Fruit fly (Drosophila melanogaster) whole organism, wandering third instar larva: Measurements from ENCODE around the gene CG15043.

Experiments
- Abd-B ChIP-seq: fragments of >200 bp; optimal IDR thresholded peaks from 2 replicates; lab custom pipeline; 2017; ENCODE audit warnings: missing biosample characterization, missing genetic modification characterization
- CG32264 ChIP-seq: fragments of 200-800 bp; sonication (Bioruptor generic); optimal IDR thresholded peaks from 2 replicates; lab custom pipeline; 2016; ENCODE audit warnings: missing biosample characterization, missing genetic modification characterization
- CG9705 ChIP-seq: fragments of 200-800 bp; sonication (Bioruptor generic); optimal IDR thresholded peaks from 2 replicates; lab custom pipeline; 2018; ENCODE audit warnings: missing biosample characterization, mild to moderate bottlenecking, missing genetic modification characterization
- CrebA ChIP-seq: fragments of 200-800 bp; sonication (Bioruptor generic); optimal IDR thresholded peaks from 2 replicates; lab custom pipeline; 2016; ENCODE audit warnings: missing biosample characterization, mild to moderate bottlenecking, missing genetic modification characterization, borderline replicate concordance
- Dfd ChIP-seq: fragments of >200 bp; optimal IDR thresholded peaks from 2 replicates; lab custom pipeline; 2017; ENCODE audit warnings: missing biosample characterization, missing genetic modification characterization
- Dif ChIP-seq: fragments of 200-275, 200-300 bp; sonication (Bioruptor generic); optimal IDR thresholded peaks from 2 replicates; lab custom pipeline; 2018; ENCODE audit warnings: missing biosample characterization, missing genetic modification characterization; ENCODE audit not compliant: partially characterized antibody
- GATAd ChIP-seq: sonication (Bioruptor generic); optimal IDR thresholded peaks from 2 replicates; lab custom pipeline; 2016; ENCODE audit warnings: missing biosample characterization, missing genetic modification characterization
- HLH106 ChIP-seq: fragments of 200-800 bp; optimal IDR thresholded peaks from 3 replicates; lab custom pipeline; 2019; ENCODE audit warnings: missing biosample characterization, mild to moderate bottlenecking, missing genetic modification characterization, moderate library complexity
- Hnf4 ChIP-seq: fragments of 200-800 bp; sonication (Bioruptor generic); optimal IDR thresholded peaks from 2 replicates; lab custom pipeline; 2016; ENCODE audit warnings: missing biosample characterization, mild to moderate bottlenecking, missing genetic modification characterization
- Hr78 ChIP-seq: fragments of >200 bp; optimal IDR thresholded peaks from 2 replicates; lab custom pipeline; 2017; ENCODE audit warnings: missing biosample characterization, missing genetic modification characterization
- Hr83 ChIP-seq: fragments of 200-300 bp; sonication (Bioruptor generic); optimal IDR thresholded peaks from 2 replicates; lab custom pipeline; 2016; ENCODE audit warnings: missing biosample characterization, mild to moderate bottlenecking, missing genetic modification characterization, moderate library complexity; ENCODE audit not compliant: poor library complexity, severe bottlenecking
- Jra ChIP-seq: sonication (Bioruptor generic); optimal IDR thresholded peaks from 2 replicates; lab custom pipeline; 2016; ENCODE audit warnings: missing biosample characterization, missing genetic modification characterization
- Mio ChIP-seq: sonication (Bioruptor generic); optimal IDR thresholded peaks from 2 replicates; lab custom pipeline; 2016; ENCODE audit warnings: missing biosample characterization, missing genetic modification characterization
- Myc ChIP-seq: fragments of >200 bp; optimal IDR thresholded peaks from 2 replicates; lab custom pipeline; 2017
- N ChIP-seq: fragments of >200 bp; optimal IDR thresholded peaks from 2 replicates; lab custom pipeline; 2018; ENCODE audit warnings: missing biosample characterization, missing external identifiers, missing genetic modification characterization
- OdsH ChIP-seq: fragments of 200-800 bp; sonication (Bioruptor generic); optimal IDR thresholded peaks from 2 replicates; lab custom pipeline; 2016; ENCODE audit warnings: missing biosample characterization, mild to moderate bottlenecking, missing genetic modification characterization
- Rel ChIP-seq, 2 experiments: fragments of 200-800 bp; sonication (Bioruptor generic) in 1 of 2; optimal IDR thresholded peaks; 2 replicates in 1 of 2; 3 replicates in 1 of 2; lab custom pipeline; 2016 to 2019; ENCODE audit warnings: mild to moderate bottlenecking in 2 of 2, missing biosample characterization in 2 of 2, missing genetic modification characterization in 2 of 2, moderate library complexity in 1 of 2
- Sp1 ChIP-seq: fragments of 200-800 bp; sonication (Bioruptor generic); optimal IDR thresholded peaks from 3 replicates; lab custom pipeline; 2019; ENCODE audit warnings: missing biosample characterization, mild to moderate bottlenecking, missing genetic modification characterization, moderate library complexity
- Vsx2 ChIP-seq: fragments of 200-300, 225-300 bp; sonication (Bioruptor generic); optimal IDR thresholded peaks from 2 replicates; lab custom pipeline; 2018; ENCODE audit warnings: missing biosample characterization, missing genetic modification characterization; ENCODE audit not compliant: partially characterized antibody
- br ChIP-seq: fragments of 200-800 bp; sonication (Bioruptor generic); optimal IDR thresholded peaks from 2 replicates; lab custom pipeline; 2016; ENCODE audit warnings: missing biosample characterization, missing genetic modification characterization
- brk ChIP-seq: fragments of 200-800 bp; sonication (Bioruptor generic); optimal IDR thresholded peaks from 2 replicates; lab custom pipeline; 2016; ENCODE audit warnings: missing biosample characterization, mild to moderate bottlenecking, missing genetic modification characterization
- dl ChIP-seq, 2 experiments: fragments of 175-275, 200-275 bp in 1 of 2; fragments of 200-275 bp in 1 of 2; sonication (Bioruptor generic); optimal IDR thresholded peaks; lab custom pipeline; 2018; ENCODE audit warnings: mild to moderate bottlenecking in 2 of 2, missing biosample characterization in 2 of 2, missing genetic modification characterization in 2 of 2, moderate library complexity in 2 of 2; ENCODE audit not compliant: partially characterized antibody in 2 of 2, insufficient read depth in 1 of 2
- dmrt93B ChIP-seq: fragments of 200-800 bp; sonication (Bioruptor generic); optimal IDR thresholded peaks from 2 replicates; lab custom pipeline; 2018; ENCODE audit warnings: missing biosample characterization, mild to moderate bottlenecking, missing genetic modification characterization
- dsf ChIP-seq: sonication (Bioruptor generic); optimal IDR thresholded peaks from 2 replicates; lab custom pipeline; 2016; ENCODE audit warnings: missing biosample characterization, missing genetic modification characterization, borderline replicate concordance
- ey ChIP-seq: fragments of 200-800 bp; sonication (Bioruptor generic); optimal IDR thresholded peaks from 2 replicates; lab custom pipeline; 2016; ENCODE audit warnings: missing biosample characterization, missing genetic modification characterization
- foxo ChIP-seq, 2 experiments: fragments of 200-800 bp; sonication (Bioruptor generic); optimal IDR thresholded peaks; 2 replicates in 1 of 2; 3 replicates in 1 of 2; lab custom pipeline; 2016 to 2017; ENCODE audit warnings: missing biosample characterization in 2 of 2, missing genetic modification characterization in 2 of 2
- fru ChIP-seq: fragments of 200-800 bp; sonication (Bioruptor generic); optimal IDR thresholded peaks from 3 replicates; lab custom pipeline; 2016; ENCODE audit warnings: missing biosample characterization, mild to moderate bottlenecking, missing genetic modification characterization
- h ChIP-seq: fragments of 200-800 bp; sonication (Bioruptor generic); optimal IDR thresholded peaks from 3 replicates; lab custom pipeline; 2016; ENCODE audit warnings: missing biosample characterization, mild to moderate bottlenecking, missing genetic modification characterization
- jim ChIP-seq: fragments of 175-275, 200-325 bp; sonication (Bioruptor generic); optimal IDR thresholded peaks from 2 replicates; lab custom pipeline; 2016; ENCODE audit warnings: missing biosample characterization, mild to moderate bottlenecking, missing genetic modification characterization
- lola ChIP-seq: fragments of >200 bp; optimal IDR thresholded peaks from 2 replicates; lab custom pipeline; 2017; ENCODE audit warnings: missing biosample characterization, missing genetic modification characterization
- pan ChIP-seq: fragments of >200 bp; optimal IDR thresholded peaks from 2 replicates; lab custom pipeline; 2017
- psq ChIP-seq: fragments of 200-800 bp; sonication (Bioruptor generic); optimal IDR thresholded peaks from 3 replicates; lab custom pipeline; 2017; ENCODE audit warnings: missing biosample characterization, mild to moderate bottlenecking, missing genetic modification characterization, moderate library complexity
- rgr ChIP-seq: fragments of 200-800 bp; sonication (Bioruptor generic); optimal IDR thresholded peaks from 3 replicates; lab custom pipeline; 2016; ENCODE audit warnings: missing biosample characterization, mild to moderate bottlenecking, missing genetic modification characterization
- sage ChIP-seq: fragments of 200-800 bp; sonication (Bioruptor generic); optimal IDR thresholded peaks from 2 replicates; lab custom pipeline; 2016; ENCODE audit warnings: missing biosample characterization, mild to moderate bottlenecking, missing genetic modification characterization
- sv ChIP-seq: fragments of 200-800 bp; sonication (Bioruptor generic); optimal IDR thresholded peaks from 3 replicates; lab custom pipeline; 2016; ENCODE audit warnings: missing biosample characterization, missing genetic modification characterization
- tai ChIP-seq: sonication (Bioruptor generic); optimal IDR thresholded peaks from 2 replicates; lab custom pipeline; 2016; ENCODE audit warnings: missing biosample characterization, missing genetic modification characterization
- usp ChIP-seq: fragments of >200 bp; optimal IDR thresholded peaks from 2 replicates; lab custom pipeline; 2017; ENCODE audit warnings: missing biosample characterization, missing genetic modification characterization
- woc ChIP-seq: sonication (Bioruptor generic); optimal IDR thresholded peaks from 2 replicates; lab custom pipeline; 2016; ENCODE audit warnings: missing biosample characterization, mild to moderate bottlenecking, missing genetic modification characterization

CG15043 gene

DNA sequence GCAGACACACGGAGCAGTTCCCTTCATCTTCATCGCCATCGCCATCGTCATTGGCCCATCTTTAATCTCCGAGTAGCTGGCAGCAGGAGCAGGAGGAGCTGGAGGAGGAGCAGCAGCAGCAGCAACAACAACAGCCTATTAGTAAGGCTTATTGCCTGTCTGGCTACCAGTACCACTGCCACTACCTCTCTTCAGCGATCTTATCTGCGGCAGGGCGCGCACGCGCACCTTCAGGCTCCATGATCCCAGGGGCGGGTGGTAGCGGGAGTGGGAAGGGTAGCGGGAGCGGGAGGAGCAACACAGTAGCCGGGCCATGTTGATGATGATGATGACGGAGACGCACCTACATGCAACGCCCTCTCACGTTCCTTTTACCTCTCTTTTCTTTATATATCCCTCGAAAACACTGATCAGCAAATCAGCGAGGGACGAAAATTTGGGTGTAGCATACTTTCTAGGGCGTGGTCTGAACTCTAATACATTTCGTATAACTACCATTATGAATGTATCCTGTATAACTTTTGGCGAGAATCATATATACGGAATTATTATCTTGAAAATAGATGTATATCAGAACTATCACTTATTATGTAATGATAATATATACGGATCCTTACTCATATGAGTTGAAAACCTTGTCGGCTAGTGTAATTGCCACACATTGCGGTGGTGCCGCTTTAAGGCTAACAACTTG, 43.2 kb upstream of the CG15043 start:
- TF ChIP-seq Abd-B (GFP tag; lab: Kevin White, UChicago) (no peak), h (GFP tag; lab: Kevin White, UChicago) (no peak), Rel (GFP tag; optimal IDR thresholded peaks at IDR 0.05; lab: Kevin White, UChicago) (no peak), Rel (tag; optimal IDR thresholded peaks at IDR 0.05; lab: Kevin White, UChicago) (no peak), usp (GFP tag; lab: Kevin White, UChicago) (no peak), foxo (GFP tag; optimal IDR thresholded peaks at IDR 0.05; lab: Kevin White, UChicago) (no peak), dl (GFP tag; optimal IDR thresholded peaks at IDR 0.05; lab: Kevin White, UChicago; ENCODE audit: insufficient read depth in 1 of 2, partially characterized antibody in 2 of 2) (no peak), HLH106 (tag; lab: Kevin White, UChicago) (peak; percentile 41), jim (GFP tag; lab: Kevin White, UChicago) (no peak), Mio (GFP tag; lab: Kevin White, UChicago) (no peak), tai (GFP tag; lab: Kevin White, UChicago) (no peak), GATAd (GFP tag; lab: Kevin White, UChicago) (no peak), rgr (GFP tag; lab: Kevin White, UChicago) (no peak), sv (GFP tag; lab: Kevin White, UChicago) (no peak), Myc (lab: Kevin White, UChicago) (no peak), lola (GFP tag; lab: Kevin White, UChicago) (no peak), dsf (GFP tag; lab: Kevin White, UChicago) (no peak), Hnf4 (GFP tag; lab: Kevin White, UChicago) (no peak), CrebA (no peak), Hr83 (no peak), psq (GFP tag; lab: Kevin White, UChicago) (peak; percentile 37), fru (peak; percentile 14), ey (GFP tag; lab: Kevin White, UChicago) (no peak), N (GFP tag; lab: Kevin White, UChicago) (no peak), Dif (GFP tag; lab: Kevin White, UChicago) (no peak), Jra (GFP tag; lab: Kevin White, UChicago) (no peak), dmrt93B (GFP tag; lab: Kevin White, UChicago) (no peak), woc (peak; percentile 34), sage (GFP tag; lab: Kevin White, UChicago) (no peak), CG9705 (GFP tag; lab: Kevin White, UChicago) (no peak), pan (lab: Kevin White, UChicago) (no peak), Hr78 (GFP tag; lab: Kevin White, UChicago) (no peak), brk (GFP tag; lab: Kevin White, UChicago) (no peak), OdsH (no peak), CG32264 (GFP tag; lab: Kevin White, UChicago) (no peak), Vsx2 (GFP tag; lab: Kevin White, UChicago) (no peak), Dfd (no peak), br (GFP tag; lab: Kevin White, UChicago) (no peak), Sp1 (GFP tag; lab: Kevin White, UChicago) (peak; percentile 22)

DNA sequence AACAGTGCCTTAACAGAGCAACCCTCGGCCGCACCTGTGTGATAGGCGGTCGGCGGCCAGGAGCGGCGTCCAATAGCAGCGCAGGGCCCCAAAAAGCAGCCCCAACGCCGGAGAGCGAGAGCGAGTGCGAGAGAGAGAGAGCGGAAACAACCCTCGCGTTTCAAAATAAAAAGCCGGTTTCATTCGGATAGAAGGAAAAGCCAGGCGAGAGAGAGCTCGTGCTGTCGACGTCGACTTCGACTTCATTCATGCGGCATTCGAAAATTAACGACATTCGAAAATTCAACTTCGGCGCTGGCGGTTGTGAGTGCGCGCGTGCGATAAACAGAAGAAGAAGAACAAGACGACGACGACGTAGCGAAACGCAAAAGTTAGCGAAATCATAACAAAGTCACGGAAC, 40.4 kb upstream of the CG15043 start:
- TF ChIP-seq dl (GFP tag; optimal IDR thresholded peaks at IDR 0.05; lab: Kevin White, UChicago; ENCODE audit: insufficient read depth in 1 of 2, partially characterized antibody in 2 of 2): peak; percentile 63 to 72
- TF ChIP-seq br (GFP tag; lab: Kevin White, UChicago): no peak
- TF ChIP-seq dmrt93B (GFP tag; lab: Kevin White, UChicago): no peak
- TF ChIP-seq Sp1 (GFP tag; lab: Kevin White, UChicago): no peak
- TF ChIP-seq Dif (GFP tag; lab: Kevin White, UChicago): peak; percentile 84
- TF ChIP-seq Vsx2 (GFP tag; lab: Kevin White, UChicago): peak; percentile 50
